Worm (Caenorhabditis elegans) whole organism, young adult: ENCODE results near the gene F26F4.12.
A peak's percentile ranks its signal among the peaks of the same experiment; 100 is the strongest.

Source experiments
- C06A6.2 ChIP-seq: fragments of 200-800 bp; sonication (Bioruptor generic); conservative IDR thresholded peaks from 2 replicates; pipeline ENCODE4 v1.3.6; 2022; ENCODE audit warnings: missing genetic modification characterization, missing compliant biosample characterization
- F33H1.4 ChIP-seq: fragments of 200-800 bp; sonication (Bioruptor generic); IDR thresholded peaks from 2 replicates; pipeline ENCODE4 v1.3.6; 2022; ENCODE audit warnings: missing genetic modification reagents, missing genetic modification characterization, missing compliant biosample characterization
- F55B11.4 ChIP-seq: sonication (generic microtip); optimal IDR thresholded peaks from 2 replicates; lab custom pipeline; 2016; ENCODE audit warnings: missing compliant biosample characterization, missing genetic modification characterization, borderline replicate concordance; ENCODE audit not compliant: insufficient read depth
- F57A8.1 ChIP-seq: fragments of 200-800 bp; sonication (Bioruptor generic); optimal IDR thresholded peaks from 2 replicates; lab custom pipeline; 2018; ENCODE audit warnings: mild to moderate bottlenecking, missing genetic modification characterization, moderate library complexity, missing compliant biosample characterization
- Y67H2A.10 ChIP-seq: fragments of 200-800 bp; sonication (Bioruptor generic); conservative IDR thresholded peaks from 2 replicates; pipeline ENCODE4 v1.3.6; 2022; ENCODE audit warnings: missing genetic modification reagents, missing genetic modification characterization, missing compliant biosample characterization
- akir-1 ChIP-seq: fragments of 200-800 bp; sonication (Bioruptor generic); optimal IDR thresholded peaks from 2 replicates; lab custom pipeline; 2018; ENCODE audit warnings: mild to moderate bottlenecking, missing genetic modification characterization, moderate library complexity, missing compliant biosample characterization
- aptf-3 ChIP-seq: fragments of 200-800 bp; sonication (Bioruptor generic); IDR thresholded peaks from 2 replicates; pipeline ENCODE4 v1.3.6; 2022; ENCODE audit warnings: missing genetic modification characterization, missing compliant biosample characterization
- atf-7 ChIP-seq: sonication (generic microtip); optimal IDR thresholded peaks from 2 replicates; lab custom pipeline; 2017; ENCODE audit warnings: mild to moderate bottlenecking, missing genetic modification characterization, missing compliant biosample characterization
- attf-6 ChIP-seq: fragments of 200-800 bp; sonication (Bioruptor generic); IDR thresholded peaks from 2 replicates; pipeline ENCODE4 v1.3.6; 2022; ENCODE audit warnings: missing genetic modification reagents, missing genetic modification characterization, missing compliant biosample characterization
- bed-2 ChIP-seq: fragments of 200-800 bp; sonication (Bioruptor generic); IDR thresholded peaks from 2 replicates; pipeline ENCODE4 v1.3.6; 2022; ENCODE audit warnings: missing genetic modification reagents, missing genetic modification characterization, missing compliant biosample characterization
- ccch-3 ChIP-seq: fragments of 200-800 bp; sonication (Bioruptor generic); optimal IDR thresholded peaks from 2 replicates; lab custom pipeline; 2018; ENCODE audit warnings: mild to moderate bottlenecking, missing genetic modification characterization, missing compliant biosample characterization
- ceh-27 ChIP-seq: fragments of 200-800 bp; sonication (Bioruptor generic); optimal IDR thresholded peaks from 2 replicates; lab custom pipeline; 2018; ENCODE audit warnings: mild to moderate bottlenecking, missing genetic modification characterization, moderate library complexity, missing compliant biosample characterization
- ceh-58 ChIP-seq: fragments of 200-800 bp; sonication (Bioruptor generic); IDR thresholded peaks from 2 replicates; pipeline ENCODE4 v1.3.6; 2022; ENCODE audit warnings: missing genetic modification characterization, missing compliant biosample characterization
- chd-7 ChIP-seq: sonication (generic microtip); optimal IDR thresholded peaks from 2 replicates; lab custom pipeline; 2016; ENCODE audit warnings: mild to moderate bottlenecking, missing genetic modification characterization, moderate library complexity, missing compliant biosample characterization
- dpff-1 ChIP-seq: sonication (generic microtip); optimal IDR thresholded peaks from 2 replicates; lab custom pipeline; 2017; ENCODE audit warnings: mild to moderate bottlenecking, missing genetic modification characterization, missing compliant biosample characterization
- dpl-1 ChIP-seq: fragments of 150-350 bp; optimal IDR thresholded peaks from 2 replicates; lab custom pipeline; 2014; ENCODE audit warnings: missing biosample characterization, missing genetic modification reagents, missing genetic modification characterization
- efl-1 ChIP-seq: fragments of 150-350 bp; optimal IDR thresholded peaks from 2 replicates; lab custom pipeline; 2014; ENCODE audit warnings: missing biosample characterization, missing genetic modification reagents, missing genetic modification characterization
- gei-17 ChIP-seq: fragments of 200-800 bp; sonication (Bioruptor generic); optimal IDR thresholded peaks from 2 replicates; lab custom pipeline; 2018; ENCODE audit warnings: mild to moderate bottlenecking, missing genetic modification characterization, missing compliant biosample characterization
- hmg-1.2 ChIP-seq: fragments of 200-800 bp; sonication (Bioruptor generic); IDR thresholded peaks from 2 replicates; pipeline ENCODE4 v1.3.6; 2022; ENCODE audit warnings: missing genetic modification reagents, missing genetic modification characterization, missing compliant biosample characterization
- hrde-1 ChIP-seq: sonication (generic microtip); optimal IDR thresholded peaks from 2 replicates; lab custom pipeline; 2016; ENCODE audit warnings: missing genetic modification characterization, mild to moderate bottlenecking, missing compliant biosample characterization, moderate library complexity, missing genotype, missing genetic modification reagents, borderline replicate concordance
- lag-1 ChIP-seq: fragments of 200-800 bp; sonication (Bioruptor generic); IDR thresholded peaks from 2 replicates; pipeline ENCODE4 v1.3.6; 2022; ENCODE audit warnings: missing genetic modification reagents, missing genetic modification characterization, missing compliant biosample characterization
- lin-54 ChIP-seq: fragments of 200-800 bp; sonication (Bioruptor generic); optimal IDR thresholded peaks from 2 replicates; lab custom pipeline; 2018; ENCODE audit warnings: mild to moderate bottlenecking, missing genetic modification characterization, missing compliant biosample characterization
- lsl-1 ChIP-seq: fragments of 200-800 bp; sonication (Bioruptor generic); optimal IDR thresholded peaks from 2 replicates; lab custom pipeline; 2018; ENCODE audit warnings: mild to moderate bottlenecking, missing genetic modification characterization, moderate library complexity, missing compliant biosample characterization
- madf-10 ChIP-seq: sonication (generic microtip); optimal IDR thresholded peaks from 2 replicates; lab custom pipeline; 2016; ENCODE audit warnings: mild to moderate bottlenecking, missing genetic modification characterization, missing compliant biosample characterization
- madf-3 ChIP-seq: fragments of 200-800 bp; sonication (Bioruptor generic); IDR thresholded peaks from 2 replicates; pipeline ENCODE4 v1.3.6; 2022; ENCODE audit warnings: missing genetic modification reagents, missing genetic modification characterization, missing compliant biosample characterization
- mcd-1 ChIP-seq: fragments of 200-800 bp; sonication (Bioruptor generic); IDR thresholded peaks from 2 replicates; pipeline ENCODE4 v1.3.6; 2022; ENCODE audit warnings: missing genetic modification reagents, missing genetic modification characterization, missing compliant biosample characterization
- nhr-179 ChIP-seq: sonication (generic microtip); optimal IDR thresholded peaks from 2 replicates; lab custom pipeline; 2016; ENCODE audit warnings: mild to moderate bottlenecking, missing genetic modification characterization, missing compliant biosample characterization
- nhr-27 ChIP-seq: fragments of 200-800 bp; sonication (Bioruptor generic); optimal IDR thresholded peaks from 2 replicates; lab custom pipeline; 2018; ENCODE audit warnings: mild to moderate bottlenecking, missing genetic modification characterization, moderate library complexity, missing compliant biosample characterization
- nhr-80 ChIP-seq: sonication (generic microtip); optimal IDR thresholded peaks from 2 replicates; lab custom pipeline; 2016; ENCODE audit warnings: missing genetic modification characterization, missing compliant biosample characterization
- pha-4 ChIP-seq: fragments of 150-350 bp; sonication (generic microtip); optimal IDR thresholded peaks from 2 replicates; lab custom pipeline; 2014; ENCODE audit warnings: missing biosample characterization, missing genetic modification reagents, missing genetic modification characterization
- snpc-3.4 ChIP-seq: sonication (generic microtip); optimal IDR thresholded peaks from 2 replicates; lab custom pipeline; 2017; ENCODE audit warnings: missing genetic modification characterization, mild to moderate bottlenecking, missing compliant biosample characterization, antibody characterized with exemption, moderate library complexity, missing genotype, missing genetic modification reagents
- tbp1 ChIP-seq: fragments of 200-800 bp; sonication (Bioruptor generic); optimal IDR thresholded peaks from 2 replicates; lab custom pipeline; 2018; ENCODE audit warnings: mild to moderate bottlenecking, missing genetic modification characterization, missing compliant biosample characterization
- tbx-9 ChIP-seq: sonication (generic microtip); optimal IDR thresholded peaks from 2 replicates; lab custom pipeline; 2016; ENCODE audit warnings: borderline replicate concordance, missing genetic modification characterization, inconsistent platforms, missing compliant biosample characterization
- ztf-22 ChIP-seq: fragments of 200-800 bp; sonication (Bioruptor generic); optimal IDR thresholded peaks from 2 replicates; lab custom pipeline; 2018; ENCODE audit warnings: mild to moderate bottlenecking, missing genetic modification characterization, moderate library complexity, missing compliant biosample characterization

The F26F4.12 gene

ce11 chrIII:4917960-4918712 lies 8.3 kb upstream of the F26F4.12 start, which contains the start of gene rpb-8 (continued):
- TF ChIP-seq dpl-1 (GFP tag; lab: Kevin White, UChicago) (peak; percentile 78), lsl-1 (peak; percentile 13), ceh-58 (no peak), madf-3 (GFP tag; lab: Robert Waterston, UW) (no peak), F57A8.1 (GFP tag; lab: Kevin White, UChicago) (no peak), attf-6 (GFP tag; lab: Robert Waterston, UW) (no peak), tbp1 (GFP tag; lab: Kevin White, UChicago) (no peak), hrde-1 (tag; lab: Kevin White, UChicago) (no peak), aptf-3 (no peak), ztf-22 (GFP tag; lab: Kevin White, UChicago) (no peak), ccch-3 (GFP tag; lab: Kevin White, UChicago) (no peak), lag-1 (GFP tag; lab: Robert Waterston, UW) (no peak), chd-7 (tag; lab: Kevin White, UChicago) (no peak), snpc-3.4 (tag; lab: Kevin White, UChicago) (peak; percentile 29), mcd-1 (0 out of 2 replicates have a peak, but pooled peaks have one; percentile 30), akir-1 (GFP tag; lab: Kevin White, UChicago) (no peak), dpff-1 (tag; lab: Kevin White, UChicago) (no peak), tbx-9 (tag; lab: Kevin White, UChicago) (no peak), F55B11.4 (tag; lab: Kevin White, UChicago) (no peak), hmg-1.2 (GFP tag; lab: Robert Waterston, UW) (peak; percentile 8; the same call in 1 of the 2 replicates), F33H1.4 (GFP tag; lab: Robert Waterston, UW) (peak; percentile 83), nhr-27 (tag; lab: Kevin White, UChicago) (no peak), efl-1 (GFP tag; lab: Kevin White, UChicago) (peak; percentile 70), gei-17 (GFP tag; lab: Kevin White, UChicago) (no peak), nhr-179 (tag; lab: Kevin White, UChicago) (no peak), C06A6.2 (no peak), atf-7 (tag; lab: Kevin White, UChicago) (no peak), Y67H2A.10 (no peak), madf-10 (tag; lab: Kevin White, UChicago) (no peak), bed-2 (GFP tag; lab: Robert Waterston, UW) (no peak), pha-4 (no peak), nhr-80 (tag; lab: Kevin White, UChicago) (peak; percentile 76)
- TF ChIP-seq, all 124 proteins: peak for 18

ce11 chrIII:4917077-4917476 lies 7.2 kb upstream of the F26F4.12 start, which contains the start of gene rars-1:
Gene rars-1 (minus strand): TSS chrIII:4917177.
- TF ChIP-seq attf-6 (GFP tag; lab: Robert Waterston, UW) (no peak), ceh-58 (0 out of 2 replicates have a peak, but pooled peaks have one; percentile 56), lin-54 (GFP tag; lab: Kevin White, UChicago) (peak; percentile 14)

ce11 chrIII:4913736-4914135 lies 3.9 kb upstream of the F26F4.12 start:
- TF ChIP-seq hrde-1 (tag; lab: Kevin White, UChicago) (peak; percentile 19), ceh-27 (GFP tag; lab: Kevin White, UChicago) (no peak)
